Worm (Caenorhabditis elegans) whole organism, L2 larva: ENCODE measurements around the gene F09B9.5.

Experiments used
- egl-27 ChIP-seq: sonication (generic microtip); optimal IDR thresholded peaks from 3 replicates; lab custom pipeline; 2017; ENCODE audit warnings: missing biosample characterization, missing genetic modification reagents, missing genetic modification characterization
- nhr-237 ChIP-seq: fragments of 150-350 bp; optimal IDR thresholded peaks from 2 replicates; lab custom pipeline; 2014; ENCODE audit warnings: missing biosample characterization, missing genetic modification characterization
- zag-1 ChIP-seq: fragments of 150-350 bp; optimal IDR thresholded peaks from 2 replicates; lab custom pipeline; 2014; ENCODE audit warnings: missing biosample characterization, missing genetic modification characterization
- ztf-1 ChIP-seq: fragments of 200-800 bp; sonication (Bioruptor generic); conservative IDR thresholded peaks from 2 replicates; pipeline ENCODE4 v1.3.6; 2022; ENCODE audit warnings: missing genetic modification characterization, missing compliant biosample characterization

- TF ChIP-seq nhr-237 (tag; lab: Kevin White, UChicago) (no peak), zag-1 (tag; lab: Kevin White, UChicago) (peak; percentile 87), egl-27 (tag; lab: Kevin White, UChicago) (peak; percentile 79), ztf-1 (GFP tag; lab: Robert Waterston, UW) (no peak)
Observed at ce11 chrX:10188493-10188895, 33.9 kb downstream of the F09B9.5 start.
